Worm (Caenorhabditis elegans) whole organism, L4 larva: ENCODE results near the gene ZK632.4.
A peak's percentile ranks its signal among the peaks of the same experiment; 100 is the strongest.

ENCODE experiments used
- D1046.2 ChIP-seq: fragments of 200-800 bp; sonication (Bioruptor generic); IDR thresholded peaks from 2 replicates; pipeline ENCODE4 v1.3.6; 2022; ENCODE audit warnings: missing genetic modification characterization, missing compliant biosample characterization
- F37D6.2 ChIP-seq: sonication (generic microtip); optimal IDR thresholded peaks from 2 replicates; lab custom pipeline; 2016; ENCODE audit warnings: mild to moderate bottlenecking, missing genetic modification characterization, missing compliant biosample characterization
- R02D3.7 ChIP-seq: fragments of 150-350 bp; sonication (generic microtip); optimal IDR thresholded peaks from 3 replicates; lab custom pipeline; 2014; ENCODE audit warnings: missing biosample characterization, missing genetic modification characterization
- aly-2 ChIP-seq: sonication (generic microtip); optimal IDR thresholded peaks from 2 replicates; lab custom pipeline; 2018; ENCODE audit warnings: missing biosample characterization, missing genetic modification characterization
- ceh-32 ChIP-seq: sonication (generic microtip); optimal IDR thresholded peaks from 2 replicates; lab custom pipeline; 2016; ENCODE audit warnings: mild to moderate bottlenecking, missing genetic modification characterization, missing compliant biosample characterization; ENCODE audit not compliant: poor library complexity
- ceh-44 ChIP-seq: fragments of 200-800 bp; sonication (Bioruptor generic); IDR thresholded peaks from 2 replicates; pipeline ENCODE4 v1.3.6; 2022; ENCODE audit warnings: missing genetic modification reagents, missing genetic modification characterization, missing compliant biosample characterization
- daf-12 ChIP-seq: fragments of 150-350 bp; optimal IDR thresholded peaks from 2 replicates; lab custom pipeline; 2014; ENCODE audit warnings: missing biosample characterization, missing genetic modification reagents, missing genetic modification characterization
- daf-8 ChIP-seq: fragments of 200-800 bp; sonication (Bioruptor generic); IDR thresholded peaks from 2 replicates; pipeline ENCODE4 v1.3.6; 2022; ENCODE audit warnings: missing genetic modification characterization, missing compliant biosample characterization
- dmd-6 ChIP-seq: fragments of 200-800 bp; sonication (Bioruptor generic); IDR thresholded peaks from 2 replicates; pipeline ENCODE4 v1.3.6; 2022; ENCODE audit warnings: missing genetic modification reagents, missing genetic modification characterization, missing compliant biosample characterization
- dmd-8 ChIP-seq: fragments of 200-800 bp; sonication (Bioruptor generic); IDR thresholded peaks from 2 replicates; pipeline ENCODE4 v1.3.6; 2022; ENCODE audit warnings: missing genetic modification characterization, missing compliant biosample characterization
- dpl-1 ChIP-seq: fragments of 150-350 bp; optimal IDR thresholded peaks from 2 replicates; lab custom pipeline; 2014; ENCODE audit warnings: missing biosample characterization, missing genetic modification reagents, missing genetic modification characterization
- dve-1 ChIP-seq: sonication (generic microtip); optimal IDR thresholded peaks from 2 replicates; lab custom pipeline; 2017; ENCODE audit warnings: antibody characterized with exemption, mild to moderate bottlenecking, missing genetic modification characterization, missing compliant biosample characterization; ENCODE audit not compliant: insufficient read depth
- egl-43 ChIP-seq: fragments of 200-800 bp; sonication (Bioruptor generic); IDR thresholded peaks from 2 replicates; pipeline ENCODE4 v1.3.6; 2022; ENCODE audit warnings: missing genetic modification reagents, missing genetic modification characterization, missing compliant biosample characterization
- fos-1 ChIP-seq: fragments of 150-350 bp; optimal IDR thresholded peaks from 2 replicates; lab custom pipeline; 2014; ENCODE audit warnings: missing biosample characterization, missing genetic modification characterization
- hif-1 ChIP-seq, 2 experiments: sonication (generic microtip); optimal IDR thresholded peaks; 2 replicates each; lab custom pipeline; 2016 to 2017; ENCODE audit warnings: missing compliant biosample characterization in 2 of 2, missing genetic modification characterization in 2 of 2, missing genetic modification reagents in 2 of 2, missing genotype in 2 of 2, mild to moderate bottlenecking in 1 of 2
- hlh-11 ChIP-seq: fragments of 200-800 bp; sonication (Bioruptor generic); optimal IDR thresholded peaks from 2 replicates; lab custom pipeline; 2018; ENCODE audit warnings: mild to moderate bottlenecking, missing genetic modification characterization, missing compliant biosample characterization
- hlh-30 ChIP-seq: sonication (generic microtip); optimal IDR thresholded peaks from 2 replicates; lab custom pipeline; 2017; ENCODE audit warnings: antibody characterized with exemption, mild to moderate bottlenecking, missing genetic modification characterization, missing compliant biosample characterization; ENCODE audit not compliant: insufficient read depth
- hmg-1.1 ChIP-seq: fragments of 200-800 bp; sonication (Bioruptor generic); IDR thresholded peaks from 2 replicates; pipeline ENCODE4 v1.3.6; 2022; ENCODE audit warnings: missing genetic modification reagents, missing genetic modification characterization, missing compliant biosample characterization
- jun-1 ChIP-seq: fragments of 150-350 bp; optimal IDR thresholded peaks from 2 replicates; lab custom pipeline; 2014; ENCODE audit warnings: missing biosample characterization, missing genetic modification reagents, missing genetic modification characterization
- lin-38 ChIP-seq: fragments of 200-800 bp; sonication (Bioruptor generic); IDR thresholded peaks from 2 replicates; pipeline ENCODE4 v1.3.6; 2022; ENCODE audit warnings: missing genetic modification reagents, missing genetic modification characterization, missing compliant biosample characterization
- lir-3 ChIP-seq: sonication (generic microtip); optimal IDR thresholded peaks from 2 replicates; lab custom pipeline; 2016; ENCODE audit warnings: mild to moderate bottlenecking, missing genetic modification characterization, missing compliant biosample characterization
- madf-5 ChIP-seq, 2 experiments: fragments of 200-800 bp; sonication (Bioruptor generic); IDR thresholded peaks; 2 replicates each; pipeline ENCODE4 v1.3.6; 2022; ENCODE audit warnings: missing compliant biosample characterization in 2 of 2, missing genetic modification characterization in 2 of 2
- madf-9 ChIP-seq: fragments of 200-800 bp; sonication (Bioruptor generic); conservative IDR thresholded peaks from 2 replicates; pipeline ENCODE4 v1.3.6; 2022; ENCODE audit warnings: missing genetic modification reagents, missing genetic modification characterization, missing compliant biosample characterization
- mep-1 ChIP-seq: fragments of 150-350 bp; sonication (generic microtip); optimal IDR thresholded peaks from 3 replicates; lab custom pipeline; 2014; ENCODE audit warnings: missing biosample characterization, missing genetic modification characterization
- mes-2 ChIP-seq: sonication (generic microtip); optimal IDR thresholded peaks from 2 replicates; lab custom pipeline; 2016; ENCODE audit warnings: missing genotype, mild to moderate bottlenecking, missing genetic modification characterization, missing compliant biosample characterization; ENCODE audit not compliant: poor library complexity, severe bottlenecking
- mxl-2 ChIP-seq: fragments of 200-800 bp; sonication (Bioruptor generic); conservative IDR thresholded peaks from 2 replicates; pipeline ENCODE4 v1.3.6; 2022; ENCODE audit warnings: missing genetic modification reagents, missing genetic modification characterization, missing compliant biosample characterization
- mxl-3 ChIP-seq: fragments of 200-800 bp; sonication (Bioruptor generic); optimal IDR thresholded peaks from 2 replicates; lab custom pipeline; 2018; ENCODE audit warnings: mild to moderate bottlenecking, missing genetic modification characterization, missing compliant biosample characterization
- nhr-102 ChIP-seq: sonication (generic microtip); optimal IDR thresholded peaks from 2 replicates; lab custom pipeline; 2016; ENCODE audit warnings: mild to moderate bottlenecking, missing genetic modification characterization, moderate library complexity, missing compliant biosample characterization
- nhr-11 ChIP-seq: fragments of 150-350 bp; optimal IDR thresholded peaks from 2 replicates; lab custom pipeline; 2014; ENCODE audit warnings: missing biosample characterization, missing genetic modification characterization
- nhr-28 ChIP-seq: fragments of 150-350 bp; optimal IDR thresholded peaks from 2 replicates; lab custom pipeline; 2014; ENCODE audit warnings: missing biosample characterization, missing genetic modification characterization
- nhr-41 ChIP-seq: fragments of 200-800 bp; sonication (Bioruptor generic); IDR thresholded peaks from 2 replicates; pipeline ENCODE4 v1.3.6; 2022; ENCODE audit warnings: missing genetic modification reagents, missing genetic modification characterization, missing compliant biosample characterization
- nhr-76 ChIP-seq: fragments of 150-350 bp; optimal IDR thresholded peaks from 2 replicates; lab custom pipeline; 2014; ENCODE audit warnings: missing biosample characterization, missing genetic modification characterization
- nhr-77 ChIP-seq: fragments of 150-350 bp; optimal IDR thresholded peaks from 2 replicates; lab custom pipeline; 2014; ENCODE audit warnings: missing biosample characterization, missing genetic modification characterization
- sdz-12 ChIP-seq: fragments of 200-800 bp; sonication (Bioruptor generic); optimal IDR thresholded peaks from 2 replicates; lab custom pipeline; 2018; ENCODE audit warnings: mild to moderate bottlenecking, missing genetic modification characterization, missing compliant biosample characterization
- set-16 ChIP-seq: fragments of 200-800 bp; sonication (Bioruptor generic); IDR thresholded peaks from 2 replicates; pipeline ENCODE4 v1.3.6; 2022; ENCODE audit warnings: missing genetic modification reagents, missing genetic modification characterization, missing compliant biosample characterization
- spr-3 ChIP-seq: fragments of 200-800 bp; sonication (Bioruptor generic); optimal IDR thresholded peaks from 2 replicates; lab custom pipeline; 2018; ENCODE audit warnings: mild to moderate bottlenecking, missing genetic modification characterization, missing compliant biosample characterization
- tra-1 ChIP-seq: fragments of 200-800 bp; sonication (Bioruptor generic); IDR thresholded peaks from 2 replicates; pipeline ENCODE4 v1.3.6; 2022; ENCODE audit warnings: missing genetic modification reagents, missing genetic modification characterization, missing compliant biosample characterization
- unc-39 ChIP-seq: sonication (generic microtip); optimal IDR thresholded peaks from 2 replicates; lab custom pipeline; 2017; ENCODE audit warnings: missing biosample characterization, missing genetic modification characterization
- unc-62 ChIP-seq, 3 experiments: fragments of 150-350 bp in 1 of 3; sonication (generic microtip); optimal IDR thresholded peaks in 2 of 3; peaks in 1 of 3; 1 replicate in 1 of 3; 2 replicates in 2 of 3; lab custom pipeline; 2014 to 2017; ENCODE audit warnings: missing biosample characterization in 3 of 3, missing genetic modification characterization in 3 of 3, missing genetic modification reagents in 3 of 3, missing genotype in 1 of 3
- zag-1 ChIP-seq: fragments of 150-350 bp; optimal IDR thresholded peaks from 2 replicates; lab custom pipeline; 2014; ENCODE audit warnings: missing biosample characterization, missing genetic modification characterization
- zfp-2 ChIP-seq: sonication (generic microtip); optimal IDR thresholded peaks from 2 replicates; lab custom pipeline; 2016; ENCODE audit warnings: mild to moderate bottlenecking, missing genetic modification characterization, missing compliant biosample characterization

Gene ZK632.4

DNA sequence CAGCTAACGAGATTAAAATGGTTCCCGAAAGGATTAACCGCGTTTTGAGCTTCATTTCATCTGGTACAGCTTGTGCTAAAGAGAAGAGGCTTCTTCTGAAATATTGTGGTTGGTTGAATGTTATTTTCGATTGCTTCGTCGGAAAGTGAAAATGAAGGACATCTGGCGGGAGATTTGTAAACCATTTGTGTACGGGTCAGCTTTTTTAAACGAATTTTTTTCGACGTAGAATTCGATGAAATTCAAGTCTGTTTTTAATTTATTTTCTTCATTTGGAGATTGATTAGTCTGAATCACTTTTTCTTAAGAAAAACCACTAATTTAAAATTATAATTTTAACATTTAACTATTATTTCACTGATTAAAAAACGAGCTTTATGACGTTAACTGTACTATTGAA, 27.0 kb downstream of the ZK632.4 start, which contains the start of gene sqv-3:
Gene sqv-3 (minus strand): TSS at position 101 of the 400 bp plus-strand sequence.
- no peak for TF ChIP-seq lir-3 (tag; lab: Kevin White, UChicago)
- no peak for TF ChIP-seq hlh-30
- TF ChIP-seq fos-1 (tag; lab: Kevin White, UChicago), result no peak
- TF ChIP-seq mxl-3 (GFP tag; lab: Kevin White, UChicago), result no peak
- no peak for TF ChIP-seq nhr-76 (tag; lab: Kevin White, UChicago)
- TF ChIP-seq unc-39 (tag; lab: Kevin White, UChicago), result no peak
- TF ChIP-seq jun-1 (tag; lab: Kevin White, UChicago), result no peak
- no peak for TF ChIP-seq ceh-32
- TF ChIP-seq nhr-41 (GFP tag; lab: Robert Waterston, UW), result no peak
- no peak for TF ChIP-seq tra-1 (GFP tag; lab: Robert Waterston, UW)
- TF ChIP-seq, all 104 proteins: peak for 0

DNA sequence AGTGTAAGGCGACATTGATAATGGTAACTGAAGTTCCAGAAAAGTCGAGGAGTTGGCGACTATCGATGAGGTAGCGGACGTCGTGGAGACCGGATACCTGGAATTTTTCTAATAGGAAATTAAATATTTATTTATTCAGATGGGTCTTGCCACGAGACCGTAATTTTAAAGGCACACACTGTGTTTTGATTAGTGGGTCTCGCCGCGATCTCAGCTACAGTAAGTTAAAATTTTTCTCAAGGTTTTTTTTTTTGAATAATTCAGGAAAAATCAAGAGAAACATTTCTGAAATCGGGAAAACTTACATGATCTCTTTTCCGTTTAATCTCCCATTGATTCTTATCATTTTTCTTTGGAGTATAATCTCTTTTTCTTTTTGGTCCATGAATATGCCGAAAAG, 28.2 kb downstream of the ZK632.4 start:
- TF ChIP-seq nhr-77 (tag; lab: Kevin White, UChicago) (no peak), lin-38 (GFP tag; lab: Robert Waterston, UW) (peak; percentile 32; the same call in 1 of the 2 replicates)

ce11 chrIII:9776323-9776722, 30.9 kb downstream of the ZK632.4 start, which contains the start of gene usp-46:
TSS of gene usp-46 (plus strand) at chrIII:9776623.
- TF ChIP-seq mes-2 (tag; lab: Kevin White, UChicago) (peak; percentile 22), nhr-28 (tag; lab: Kevin White, UChicago) (peak; percentile 4), ceh-44 (no peak), F37D6.2 (tag; lab: Kevin White, UChicago) (no peak), dmd-6 (GFP tag; lab: Robert Waterston, UW) (no peak), dmd-8 (GFP tag; lab: Robert Waterston, UW) (no peak), egl-43 (GFP tag; lab: Robert Waterston, UW) (no peak), madf-9 (no peak), hlh-11 (peak; percentile 4), set-16 (GFP tag; lab: Robert Waterston, UW) (no peak), hif-1 (tag; optimal IDR thresholded peaks at IDR 0.05; lab: Kevin White, UChicago) (no peak), dve-1 (peak; percentile 10), spr-3 (GFP tag; lab: Kevin White, UChicago) (no peak), daf-12 (no peak), D1046.2 (GFP tag; lab: Robert Waterston, UW) (no peak), fos-1 (tag; lab: Kevin White, UChicago) (no peak), aly-2 (tag; lab: Kevin White, UChicago) (no peak), unc-62 (GFP tag; optimal IDR thresholded peaks at IDR 0.05 in 1 of 2; lab: Kevin White, UChicago) (no peak), unc-62 (tag; optimal IDR thresholded peaks at IDR 0.05; lab: Kevin White, UChicago) (no peak), nhr-76 (tag; lab: Kevin White, UChicago) (no peak), zag-1 (tag; lab: Kevin White, UChicago) (no peak), dpl-1 (GFP tag; lab: Kevin White, UChicago) (no peak), unc-39 (tag; lab: Kevin White, UChicago) (no peak), nhr-11 (no peak), zfp-2 (no peak), mep-1 (peak; percentile 7), mxl-2 (no peak), sdz-12 (GFP tag; lab: Kevin White, UChicago) (no peak), madf-5 (GFP tag; IDR thresholded peaks at IDR 0.05; lab: Robert Waterston, UW) (no peak), hmg-1.1 (0 out of 2 replicates have a peak, but pooled peaks have one; percentile 18), R02D3.7 (tag; lab: Kevin White, UChicago) (no peak), nhr-102 (tag; lab: Kevin White, UChicago) (no peak), daf-8 (GFP tag; lab: Robert Waterston, UW) (no peak), lir-3 (tag; lab: Kevin White, UChicago) (no peak)
- TF ChIP-seq, all 104 proteins: peak for 6
